Fruit fly (Drosophila melanogaster): ENCODE results near the gene Stim.

Gene Stim

dm6 chrX:15891606-15892345 is 48.5 kb downstream of the Stim start, which contains the start of gene shi:
Gene shi (plus strand): TSS chrX:15892116.
- TF ChIP-seq spab (GFP tag; optimal IDR thresholded peaks at IDR 0.05), result no peak
- peak; percentile 15 for TF ChIP-seq CG10631 (GFP tag; optimal IDR thresholded peaks at IDR 0.05)
- TF ChIP-seq esn (GFP tag; optimal IDR thresholded peaks at IDR 0.05), result peak; percentile 36
- TF ChIP-seq Eip78C (GFP tag), result peak; percentile 45
- no peak for TF ChIP-seq CG6792 (GFP tag; optimal IDR thresholded peaks at IDR 0.05)
- TF ChIP-seq Sox14 (GFP tag; optimal IDR thresholded peaks at IDR 0.05), result peak; percentile 18
- TF ChIP-seq lz (GFP tag; optimal IDR thresholded peaks at IDR 0.05), result peak; percentile 6

DNA sequence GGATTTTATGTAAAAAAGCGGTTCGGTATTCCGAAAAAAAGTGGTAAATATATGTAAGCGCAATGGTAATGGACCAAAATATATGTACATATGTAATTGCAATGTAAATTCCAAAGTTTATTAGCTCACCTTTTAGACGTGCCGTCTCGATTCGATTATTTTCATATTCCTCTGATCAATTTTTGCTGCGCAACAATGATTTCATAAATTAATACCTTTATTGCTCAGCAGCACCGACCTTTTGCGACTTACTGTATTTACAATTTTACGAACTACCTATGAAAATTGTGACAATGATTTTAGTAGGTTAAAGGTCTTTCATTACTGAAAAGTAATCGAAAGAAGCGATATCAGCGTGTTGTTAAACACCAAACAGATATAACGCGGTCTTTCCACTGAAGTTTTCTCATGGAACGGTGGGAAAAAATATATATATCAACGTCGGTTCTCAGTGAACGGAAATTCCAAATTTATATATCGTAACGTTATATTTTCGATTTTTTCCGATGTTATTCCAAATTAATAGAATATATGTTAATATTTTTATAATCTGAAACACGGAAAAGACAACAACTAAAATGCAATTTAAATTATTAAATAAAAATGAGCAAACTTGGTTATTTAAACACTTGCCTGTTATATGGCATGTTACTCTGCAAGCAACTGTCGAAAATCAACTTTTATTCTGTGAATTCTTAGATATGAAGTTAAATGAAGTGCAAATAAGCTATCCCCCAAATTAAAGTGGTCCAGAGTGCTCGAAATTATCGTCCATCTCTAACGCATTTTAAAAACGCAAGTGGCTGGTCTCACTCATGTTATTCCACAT is 50.3 kb downstream of the Stim start, which contains the start of the genes MSBP and CG15916:
TSS of gene MSBP (minus strand) at position 330 of the 829 bp plus-strand sequence.
TSS of gene CG15916 (plus strand) at position 810 of the 829 bp plus-strand sequence.
- TF ChIP-seq Eip93F (GFP tag; optimal IDR thresholded peaks at IDR 0.05) (no peak), CG3919 (GFP tag; optimal IDR thresholded peaks at IDR 0.05) (no peak), OdsH (GFP tag; optimal IDR thresholded peaks at IDR 0.05) (peak; percentile 54), CG1621 (tag; optimal IDR thresholded peaks at IDR 0.05) (no peak), Eip78C (GFP tag) (peak; percentile 77), CG16779 (tag; optimal IDR thresholded peaks at IDR 0.05) (no peak), lz (GFP tag; optimal IDR thresholded peaks at IDR 0.05) (no peak), CG9139 (GFP tag; optimal IDR thresholded peaks at IDR 0.05) (no peak), CG3032 (tag; optimal IDR thresholded peaks at IDR 0.05) (peak; percentile 53), achi (GFP tag; optimal IDR thresholded peaks at IDR 0.05) (peak; percentile 21), Sox15 (GFP tag; optimal IDR thresholded peaks at IDR 0.05) (peak; percentile 41), CG10631 (GFP tag; optimal IDR thresholded peaks at IDR 0.05) (peak; percentile 41), Met (GFP tag; optimal IDR thresholded peaks at IDR 0.05) (peak; percentile 11), CG6808 (GFP tag; optimal IDR thresholded peaks at IDR 0.05) (peak; percentile 8), salr (GFP tag; optimal IDR thresholded peaks at IDR 0.05) (peak in 1 of 2 experiments; percentile 24), fkh (GFP tag; optimal IDR thresholded peaks at IDR 0.05) (no peak), Gug (GFP tag; IDR thresholded peaks at IDR 0.05) (peak; percentile 38; the same call in 1 of the 2 replicates), esn (GFP tag; optimal IDR thresholded peaks at IDR 0.05) (peak; percentile 28), CG10669 (GFP tag; optimal IDR thresholded peaks at IDR 0.05) (peak; percentile 28), Hr39 (GFP tag; optimal IDR thresholded peaks at IDR 0.05) (peak; percentile 15), CG4318 (GFP tag; optimal IDR thresholded peaks at IDR 0.05) (peak; percentile 44), Sox102F (GFP tag; optimal IDR thresholded peaks at IDR 0.05) (no peak), dsx (GFP tag; optimal IDR thresholded peaks at IDR 0.05; ENCODE audit: poor library complexity, severe bottlenecking) (no peak), CG11762 (GFP tag; optimal IDR thresholded peaks at IDR 0.05; ENCODE audit: insufficient read depth) (no peak), svp (GFP tag) (peak; percentile 98), topi (GFP tag; optimal IDR thresholded peaks at IDR 0.05) (peak; percentile 32), ss (GFP tag; optimal IDR thresholded peaks at IDR 0.05) (peak in 1 of 2 experiments; percentile 45), CG32006 (GFP tag; optimal IDR thresholded peaks at IDR 0.05) (no peak), vri (GFP tag; optimal IDR thresholded peaks at IDR 0.05) (no peak), fd59A (GFP tag; optimal IDR thresholded peaks at IDR 0.05) (peak; percentile 29), cyc (GFP tag; optimal IDR thresholded peaks at IDR 0.05) (peak; percentile 29), CG34406 (GFP tag; optimal IDR thresholded peaks at IDR 0.05) (peak; percentile 18), Lpt (GFP tag; optimal IDR thresholded peaks at IDR 0.05) (peak; percentile 3), pdm3 (GFP tag; optimal IDR thresholded peaks at IDR 0.05) (peak; percentile 49), Ets96B (tag; optimal IDR thresholded peaks at IDR 0.05) (peak; percentile 2), acj6 (GFP tag; optimal IDR thresholded peaks at IDR 0.05) (peak; percentile 37), Hr4 (GFP tag; optimal IDR thresholded peaks at IDR 0.05) (peak; percentile 8), CG31627 (GFP tag; optimal IDR thresholded peaks at IDR 0.05) (peak; percentile 26), fd85E (GFP tag; optimal IDR thresholded peaks at IDR 0.05) (no peak), CG11902 (GFP tag; optimal IDR thresholded peaks at IDR 0.05) (peak; percentile 12)

Measured in whole organism, prepupa.